Fruit fly (Drosophila melanogaster) whole organism, embryonic: ENCODE results near the gene CG33191.
A peak's percentile ranks its signal among the peaks of the same experiment; 100 is the strongest.

ENCODE experiments used
- Antp ChIP-seq: fragments of 200-800 bp; sonication (Bioruptor generic); optimal IDR thresholded peaks from 3 replicates; lab custom pipeline; 2016; ENCODE audit warnings: missing biosample characterization, missing genetic modification characterization
- BEAF-32 ChIP-seq: fragments of 200-800 bp; sonication (Bioruptor generic); optimal IDR thresholded peaks from 3 replicates; lab custom pipeline; 2017; ENCODE audit warnings: missing biosample characterization, missing genetic modification characterization, mild to moderate bottlenecking, moderate library complexity, missing genetic modification reagents
- Bteb2 ChIP-seq: fragments of 200-800 bp; sonication (Bioruptor generic); optimal IDR thresholded peaks from 2 replicates; lab custom pipeline; 2016; ENCODE audit warnings: missing biosample characterization, missing genetic modification characterization
- C15 ChIP-seq: fragments of 200-800 bp; sonication (Bioruptor generic); IDR thresholded peaks from 3 replicates; pipeline ENCODE4 v1.3.6; 2022; ENCODE audit warnings: missing biosample characterization, missing genetic modification characterization
- CG10543 ChIP-seq: fragments of 200-800 bp; sonication (Bioruptor generic); optimal IDR thresholded peaks from 3 replicates; lab custom pipeline; 2017; ENCODE audit warnings: missing biosample characterization, mild to moderate bottlenecking, missing genetic modification characterization, moderate library complexity
- CG10979 ChIP-seq: fragments of 200-800 bp; sonication (Bioruptor generic); optimal IDR thresholded peaks from 2 replicates; lab custom pipeline; 2018; ENCODE audit warnings: missing biosample characterization, mild to moderate bottlenecking, missing genetic modification characterization, moderate library complexity
- CG1602 ChIP-seq: fragments of 200-800 bp; sonication (Bioruptor generic); optimal IDR thresholded peaks from 3 replicates; lab custom pipeline; 2016; ENCODE audit warnings: missing biosample characterization, missing genetic modification characterization
- CG1792 ChIP-seq: fragments of 200-800 bp; sonication (Bioruptor generic); optimal IDR thresholded peaks from 2 replicates; lab custom pipeline; 2016; ENCODE audit warnings: missing biosample characterization, missing genetic modification characterization
- CG18476 ChIP-seq: fragments of 200-800 bp; sonication (Bioruptor generic); optimal IDR thresholded peaks from 2 replicates; lab custom pipeline; 2016; ENCODE audit warnings: missing biosample characterization, mild to moderate bottlenecking, missing genetic modification characterization
- CG3065 ChIP-seq: fragments of 200-800 bp; sonication (Bioruptor generic); optimal IDR thresholded peaks from 2 replicates; lab custom pipeline; 2016; ENCODE audit warnings: missing biosample characterization, missing genetic modification characterization
- CG31441 ChIP-seq: fragments of 200-800 bp; sonication (Bioruptor generic); IDR thresholded peaks from 2 replicates; pipeline ENCODE4 v1.3.6; 2022; ENCODE audit warnings: missing biosample characterization, missing genetic modification characterization
- CG3281 ChIP-seq: fragments of 200-800 bp; sonication (Bioruptor generic); optimal IDR thresholded peaks from 3 replicates; lab custom pipeline; 2017; ENCODE audit warnings: missing biosample characterization, mild to moderate bottlenecking, missing genetic modification characterization
- CG4424 ChIP-seq: fragments of 200-800 bp; sonication (Bioruptor generic); optimal IDR thresholded peaks from 3 replicates; lab custom pipeline; 2016; ENCODE audit warnings: missing biosample characterization, missing genetic modification characterization
- CG6272 ChIP-seq: fragments of 200-800 bp; sonication (Bioruptor generic); IDR thresholded peaks from 2 replicates; pipeline ENCODE4 v1.3.6; 2022; ENCODE audit warnings: missing biosample characterization, missing genetic modification characterization
- CG6813 ChIP-seq: fragments of 200-800 bp; sonication (Bioruptor generic); optimal IDR thresholded peaks from 2 replicates; lab custom pipeline; 2017; ENCODE audit warnings: missing biosample characterization, missing genetic modification characterization, mild to moderate bottlenecking, moderate library complexity, missing genetic modification reagents
- CG7745 ChIP-seq: fragments of 200-800 bp; sonication (Bioruptor generic); optimal IDR thresholded peaks from 2 replicates; lab custom pipeline; 2018; ENCODE audit warnings: missing biosample characterization, mild to moderate bottlenecking, missing genetic modification characterization, moderate library complexity
- CG7963 ChIP-seq: fragments of 200-800 bp; sonication (Bioruptor generic); IDR thresholded peaks from 3 replicates; pipeline ENCODE4 v1.3.6; 2022; ENCODE audit warnings: missing biosample characterization, missing genetic modification characterization; ENCODE audit not compliant: partially characterized antibody
- CG7987 ChIP-seq: fragments of 200-800 bp; sonication (Bioruptor generic); optimal IDR thresholded peaks from 2 replicates; lab custom pipeline; 2018; ENCODE audit warnings: missing biosample characterization, mild to moderate bottlenecking, missing genetic modification characterization, moderate library complexity
- CG8359 ChIP-seq: fragments of 200-800 bp; sonication (Bioruptor generic); optimal IDR thresholded peaks from 2 replicates; lab custom pipeline; 2017; ENCODE audit warnings: missing biosample characterization, mild to moderate bottlenecking, missing genetic modification characterization, borderline replicate concordance
- CHES-1-like ChIP-seq: fragments of 200-800 bp; sonication (Bioruptor generic); optimal IDR thresholded peaks from 2 replicates; lab custom pipeline; 2016; ENCODE audit warnings: missing biosample characterization, missing genetic modification characterization
- D19B ChIP-seq: fragments of 200-800 bp; sonication (Bioruptor generic); optimal IDR thresholded peaks from 2 replicates; lab custom pipeline; 2017; ENCODE audit warnings: missing biosample characterization, mild to moderate bottlenecking, missing genetic modification characterization
- Dad ChIP-seq: fragments of 200-800 bp; sonication (Bioruptor generic); optimal IDR thresholded peaks from 3 replicates; lab custom pipeline; 2016; ENCODE audit warnings: missing biosample characterization, missing genetic modification characterization
- Dip2 ChIP-seq: fragments of 200-800 bp; sonication (Bioruptor generic); IDR thresholded peaks from 2 replicates; pipeline ENCODE4 v1.3.6; 2022; ENCODE audit warnings: missing biosample characterization, missing genetic modification characterization
- Dref ChIP-seq: fragments of 200-800 bp; sonication (Bioruptor generic); IDR thresholded peaks from 2 replicates; pipeline ENCODE4 v1.3.6; 2022; ENCODE audit warnings: missing biosample characterization, missing genetic modification characterization
- Drgx ChIP-seq: fragments of 200-800 bp; sonication (Bioruptor generic); IDR thresholded peaks from 2 replicates; pipeline ENCODE4 v1.3.6; 2022; ENCODE audit warnings: missing biosample characterization, missing genetic modification characterization
- Ets65A ChIP-seq: fragments of 200-800 bp; sonication (Bioruptor generic); peaks from one replicate; lab custom pipeline; 2016; ENCODE audit warnings: missing biosample characterization, missing genetic modification characterization
- Fer3 ChIP-seq: fragments of 200-800 bp; sonication (Bioruptor generic); optimal IDR thresholded peaks from 2 replicates; lab custom pipeline; 2018; ENCODE audit warnings: missing biosample characterization, mild to moderate bottlenecking, missing genetic modification characterization, moderate library complexity
- Hr39 ChIP-seq: fragments of >200 bp; optimal IDR thresholded peaks from 2 replicates; lab custom pipeline; 2017
- Hr78 ChIP-seq, 2 experiments: fragments of 200-800 bp in 1 of 2; fragments of >200 bp in 1 of 2; sonication (Bioruptor generic) in 1 of 2; optimal IDR thresholded peaks; 2 replicates each; lab custom pipeline; 2017 to 2019; ENCODE audit warnings: missing biosample characterization in 2 of 2, missing genetic modification characterization in 2 of 2, mild to moderate bottlenecking in 1 of 2, moderate library complexity in 1 of 2
- Neu2 ChIP-seq: fragments of 200-800 bp; sonication (Bioruptor generic); optimal IDR thresholded peaks from 3 replicates; lab custom pipeline; 2016; ENCODE audit warnings: missing biosample characterization, missing genetic modification characterization, borderline replicate concordance
- Oli ChIP-seq: fragments of 200-800 bp; sonication (Bioruptor generic); optimal IDR thresholded peaks from 2 replicates; lab custom pipeline; 2018; ENCODE audit warnings: missing biosample characterization, mild to moderate bottlenecking, missing genetic modification characterization, moderate library complexity
- Rx ChIP-seq: fragments of 200-800 bp; sonication (Bioruptor generic); IDR thresholded peaks from 2 replicates; pipeline ENCODE4 v1.3.6; 2022; ENCODE audit warnings: missing biosample characterization, missing genetic modification characterization
- TFAM ChIP-seq: fragments of 200-800 bp; sonication (Bioruptor generic); optimal IDR thresholded peaks from 2 replicates; lab custom pipeline; 2017; ENCODE audit warnings: missing biosample characterization, missing genetic modification characterization, inconsistent platforms
- Taf1 ChIP-seq: fragments of 200-800 bp; sonication (Bioruptor generic); IDR thresholded peaks from 2 replicates; pipeline ENCODE4 v1.3.6; 2022; ENCODE audit warnings: missing biosample characterization, missing genetic modification characterization
- ac ChIP-seq: fragments of 200-800 bp; sonication (Bioruptor generic); optimal IDR thresholded peaks from 3 replicates; lab custom pipeline; 2017; ENCODE audit warnings: missing biosample characterization, mild to moderate bottlenecking, missing genetic modification characterization
- az2 ChIP-seq: fragments of 200-800 bp; sonication (Bioruptor generic); optimal IDR thresholded peaks from 3 replicates; lab custom pipeline; 2016; ENCODE audit warnings: missing biosample characterization, missing genetic modification characterization
- bab2 ChIP-seq: fragments of 200-800 bp; sonication (Bioruptor generic); optimal IDR thresholded peaks from 2 replicates; lab custom pipeline; 2016; ENCODE audit warnings: missing biosample characterization, missing genetic modification characterization
- bcd ChIP-seq: fragments of 200-800 bp; sonication (Bioruptor generic); optimal IDR thresholded peaks from 2 replicates; lab custom pipeline; 2017; ENCODE audit warnings: missing biosample characterization, mild to moderate bottlenecking, missing genetic modification characterization
- cas ChIP-seq: fragments of 200-800 bp; sonication (Bioruptor generic); IDR thresholded peaks from 2 replicates; pipeline ENCODE4 v1.3.6; 2022; ENCODE audit warnings: missing biosample characterization, missing genetic modification characterization
- chm ChIP-seq: fragments of 200-800 bp; sonication (Bioruptor generic); IDR thresholded peaks from 2 replicates; pipeline ENCODE4 v1.3.6; 2022; ENCODE audit warnings: missing biosample characterization, missing genetic modification characterization
- dan ChIP-seq: fragments of 200-800 bp; sonication (Bioruptor generic); IDR thresholded peaks from 2 replicates; pipeline ENCODE4 v1.3.6; 2022; ENCODE audit warnings: missing biosample characterization, missing genetic modification characterization
- dati ChIP-seq: fragments of 200-800 bp; sonication (Bioruptor generic); IDR thresholded peaks from 2 replicates; pipeline ENCODE4 v1.3.6; 2022; ENCODE audit warnings: missing biosample characterization, missing genetic modification characterization
- exex ChIP-seq: fragments of 200-800 bp; sonication (Bioruptor generic); optimal IDR thresholded peaks from 4 replicates; lab custom pipeline; 2018; ENCODE audit warnings: missing biosample characterization, mild to moderate bottlenecking, missing genetic modification characterization, moderate library complexity
- eyg ChIP-seq: fragments of 200-800 bp; sonication (Bioruptor generic); optimal IDR thresholded peaks from 3 replicates; lab custom pipeline; 2016; ENCODE audit warnings: missing biosample characterization, missing genetic modification characterization
- h ChIP-seq: fragments of >200 bp; optimal IDR thresholded peaks from 2 replicates; lab custom pipeline; 2017
- hbn ChIP-seq: fragments of 200-800 bp; sonication (Bioruptor generic); IDR thresholded peaks from 2 replicates; pipeline ENCODE4 v1.3.6; 2022; ENCODE audit warnings: missing biosample characterization, missing genetic modification characterization; ENCODE audit not compliant: partially characterized antibody
- hkb ChIP-seq, 2 experiments: fragments of 200-800 bp in 1 of 2; fragments of >200 bp in 1 of 2; sonication (Bioruptor generic) in 1 of 2; IDR thresholded peaks in 1 of 2; optimal IDR thresholded peaks in 1 of 2; 2 replicates each; pipeline versions ENCODE4 v1.3.6 to Lab custom; 2017 to 2022; ENCODE audit warnings: missing biosample characterization in 1 of 2, missing genetic modification characterization in 1 of 2
- kni ChIP-seq: fragments of 200-800 bp; sonication (Bioruptor generic); optimal IDR thresholded peaks from 3 replicates; lab custom pipeline; 2017; ENCODE audit warnings: mild to moderate bottlenecking, missing biosample characterization, missing genetic modification reagents, missing genetic modification characterization
- tin ChIP-seq: fragments of 200-800 bp; sonication (Bioruptor generic); optimal IDR thresholded peaks from 3 replicates; lab custom pipeline; 2016; ENCODE audit warnings: missing biosample characterization, missing genetic modification characterization
- tll ChIP-seq, 2 experiments: fragments of 200-800 bp in 1 of 2; fragments of >200 bp in 1 of 2; sonication (Bioruptor generic) in 1 of 2; optimal IDR thresholded peaks; 2 replicates each; lab custom pipeline; 2017 to 2019; ENCODE audit warnings: missing biosample characterization in 2 of 2, missing genetic modification characterization in 2 of 2, mild to moderate bottlenecking in 1 of 2, moderate library complexity in 1 of 2
- zfh2 ChIP-seq: fragments of 200-800 bp; sonication (Bioruptor generic); optimal IDR thresholded peaks from 2 replicates; lab custom pipeline; 2016; ENCODE audit warnings: missing biosample characterization, missing genetic modification characterization

Gene CG33191

DNA sequence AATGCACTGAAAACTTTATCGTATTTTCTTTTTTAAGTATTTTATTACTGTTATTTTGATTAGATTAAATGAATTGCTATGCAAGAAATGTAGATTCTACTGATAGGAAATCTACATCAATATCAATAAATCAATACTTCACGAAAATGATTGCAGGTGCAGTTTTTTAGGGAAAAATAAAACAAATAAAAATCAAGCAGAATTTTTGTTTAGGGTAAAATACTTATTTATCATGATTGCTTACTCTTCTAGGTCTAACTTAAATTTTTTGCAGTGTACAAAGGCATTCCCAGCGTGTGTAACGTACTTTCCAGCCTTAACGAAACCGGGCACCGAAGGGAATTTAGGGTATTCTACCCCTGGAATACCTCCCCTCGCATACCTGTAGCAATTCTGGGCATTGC lies 28.8 kb upstream of the CG33191 start (continued):
- TF ChIP-seq TFAM (GFP tag; lab: Kevin White, UChicago) (peak; percentile 1), zfh2 (GFP tag; lab: Kevin White, UChicago) (no peak), D19B (no peak), h (lab: Kevin White, UChicago) (no peak), kni (GFP tag; lab: Kevin White, UChicago) (no peak), ac (GFP tag; lab: Kevin White, UChicago) (peak; percentile 92), CG6272 (GFP tag; lab: Robert Waterston, UW) (peak; percentile 27; the same call in 1 of the 2 replicates), Bteb2 (GFP tag; lab: Kevin White, UChicago) (peak; percentile 33), Oli (peak; percentile 73), CG1792 (no peak), Neu2 (GFP tag; lab: Kevin White, UChicago) (peak; percentile 25), Antp (GFP tag; lab: Kevin White, UChicago) (peak; percentile 37), Dad (no peak), exex (tag; lab: Kevin White, UChicago) (no peak), Drgx (no peak), CG6813 (GFP tag; lab: Kevin White, UChicago) (peak; percentile 75), eyg (GFP tag; lab: Kevin White, UChicago) (no peak), CG10979 (tag; lab: Kevin White, UChicago) (peak; percentile 95), CG4424 (peak; percentile 85), Fer3 (tag; lab: Kevin White, UChicago) (no peak), chm (no peak), dan (GFP tag; lab: Robert Waterston, UW) (no peak; the same call in 1 of the 2 replicates), C15 (GFP tag; lab: Robert Waterston, UW) (no peak), cas (GFP tag; lab: Robert Waterston, UW) (no peak), CG7963 (GFP tag; lab: Robert Waterston, UW) (no peak), bab2 (GFP tag; lab: Kevin White, UChicago) (peak; percentile 48), Hr39 (lab: Kevin White, UChicago) (no peak), CG7987 (GFP tag; lab: Kevin White, UChicago) (no peak), CHES-1-like (peak; percentile 24), Dref (GFP tag; lab: Robert Waterston, UW) (no peak), Rx (GFP tag; lab: Robert Waterston, UW) (no peak), CG3065 (GFP tag; lab: Kevin White, UChicago) (peak; percentile 16), tll (GFP tag; optimal IDR thresholded peaks at IDR 0.05; lab: Kevin White, UChicago) (peak in 1 of 2 experiments; percentile 98), hbn (no peak), Hr78 (GFP tag; optimal IDR thresholded peaks at IDR 0.05; lab: Kevin White, UChicago) (peak in 1 of 2 experiments; percentile 31), CG18476 (GFP tag; lab: Kevin White, UChicago) (peak; percentile 63), Ets65A (no peak), CG10543 (no peak), CG3281 (no peak), tin (GFP tag; lab: Kevin White, UChicago) (peak; percentile 66), Taf1 (no peak), CG8359 (GFP tag; lab: Kevin White, UChicago) (peak; percentile 88), dati (no peak), az2 (GFP tag; lab: Kevin White, UChicago) (peak; percentile 74), CG1602 (GFP tag; lab: Kevin White, UChicago) (peak; percentile 87), Dip2 (GFP tag; lab: Robert Waterston, UW) (no peak), CG31441 (GFP tag; lab: Robert Waterston, UW) (peak; percentile 89), BEAF-32 (GFP tag; lab: Kevin White, UChicago) (no peak), CG7745 (tag; lab: Kevin White, UChicago) (peak; percentile 66), hkb (optimal IDR thresholded peaks at IDR 0.05; lab: Kevin White, UChicago) (no peak), hkb (GFP tag; IDR thresholded peaks at IDR 0.05; lab: Robert Waterston, UW) (peak; percentile 54; the same call in 1 of the 2 replicates), bcd (peak; percentile 42)
